Worm (Caenorhabditis elegans) whole organism, L3 larva: ENCODE data around the gene ztf-27.
A peak's percentile ranks its signal among the peaks of the same experiment; 100 is the strongest.

Experiments
- R02D3.7 ChIP-seq: fragments of 150-350 bp; optimal IDR thresholded peaks from 2 replicates; lab custom pipeline; 2014; ENCODE audit warnings: missing biosample characterization, missing genetic modification characterization
- ZK546.5 ChIP-seq: sonication (generic microtip); optimal IDR thresholded peaks from 2 replicates; lab custom pipeline; 2017; ENCODE audit warnings: missing biosample characterization, missing genetic modification characterization
- ama-1 ChIP-seq: fragments of 150-350 bp; optimal IDR thresholded peaks from 2 replicates; lab custom pipeline; 2018
- ceh-82 ChIP-seq: fragments of 150-350 bp; optimal IDR thresholded peaks from 2 replicates; lab custom pipeline; 2014; ENCODE audit warnings: missing biosample characterization, missing genetic modification characterization
- daf-12 ChIP-seq: fragments of 150-350 bp; optimal IDR thresholded peaks from 2 replicates; lab custom pipeline; 2014; ENCODE audit warnings: missing biosample characterization, missing genetic modification reagents, missing genetic modification characterization
- elt-2 ChIP-seq: sonication (generic microtip); optimal IDR thresholded peaks from 2 replicates; lab custom pipeline; 2016; ENCODE audit warnings: missing genetic modification reagents, mild to moderate bottlenecking, missing genetic modification characterization, missing compliant biosample characterization
- elt-3 ChIP-seq, 3 experiments: fragments of 150-350 bp in 1 of 3; sonication (generic microtip) in 2 of 3; optimal IDR thresholded peaks; 2 replicates in 2 of 3; 4 replicates in 1 of 3; lab custom pipeline; 2014 to 2017; ENCODE audit warnings: missing biosample characterization in 3 of 3, missing genetic modification characterization in 3 of 3
- eor-1 ChIP-seq, 2 experiments: fragments of 150-350 bp; optimal IDR thresholded peaks; 2 replicates each; lab custom pipeline; 2014 to 2018; ENCODE audit warnings: missing biosample characterization in 2 of 2, missing genetic modification characterization in 2 of 2
- fkh-10 ChIP-seq: sonication (generic microtip); optimal IDR thresholded peaks from 2 replicates; lab custom pipeline; 2017; ENCODE audit warnings: missing biosample characterization, missing genetic modification reagents, missing genetic modification characterization
- fkh-2 ChIP-seq: fragments of 150-350 bp; optimal IDR thresholded peaks from 2 replicates; lab custom pipeline; 2014; ENCODE audit warnings: missing biosample characterization, missing genetic modification reagents, missing genetic modification characterization
- jun-1 ChIP-seq: fragments of 150-350 bp; optimal IDR thresholded peaks from 2 replicates; lab custom pipeline; 2014; ENCODE audit warnings: missing biosample characterization, missing genetic modification reagents, missing genetic modification characterization
- lin-15B ChIP-seq: fragments of 150-350 bp; optimal IDR thresholded peaks from 2 replicates; lab custom pipeline; 2014; ENCODE audit warnings: missing biosample characterization, missing genetic modification characterization
- lin-39 ChIP-seq: fragments of 150-350 bp; optimal IDR thresholded peaks from 2 replicates; lab custom pipeline; 2018; ENCODE audit warnings: missing biosample characterization, missing genetic modification reagents, missing genetic modification characterization
- lsy-12 ChIP-seq: sonication (generic microtip); optimal IDR thresholded peaks from 2 replicates; lab custom pipeline; 2016; ENCODE audit warnings: mild to moderate bottlenecking, missing genetic modification characterization, missing compliant biosample characterization
- mdl-1 ChIP-seq: fragments of 150-350 bp; optimal IDR thresholded peaks from 2 replicates; lab custom pipeline; 2014; ENCODE audit warnings: missing biosample characterization, missing genetic modification characterization
- mml-1 ChIP-seq: fragments of 150-350 bp; sonication (generic microtip); optimal IDR thresholded peaks from 3 replicates; lab custom pipeline; 2014; ENCODE audit warnings: missing biosample characterization, missing genetic modification characterization
- nfya-1 ChIP-seq: sonication (generic microtip); optimal IDR thresholded peaks from 2 replicates; lab custom pipeline; 2017; ENCODE audit warnings: missing genetic modification characterization, mild to moderate bottlenecking, missing compliant biosample characterization, antibody characterized with exemption, moderate library complexity; ENCODE audit not compliant: insufficient read depth
- nhr-11 ChIP-seq: fragments of 150-350 bp; optimal IDR thresholded peaks from 2 replicates; lab custom pipeline; 2014; ENCODE audit warnings: missing biosample characterization, missing genetic modification characterization
- nhr-12 ChIP-seq: fragments of 150-350 bp; optimal IDR thresholded peaks from 2 replicates; lab custom pipeline; 2014; ENCODE audit warnings: missing biosample characterization, missing genetic modification characterization
- nhr-237 ChIP-seq: fragments of 150-350 bp; optimal IDR thresholded peaks from 2 replicates; lab custom pipeline; 2014; ENCODE audit warnings: missing biosample characterization, missing genetic modification characterization
- nhr-25 ChIP-seq: sonication (generic microtip); optimal IDR thresholded peaks from 2 replicates; lab custom pipeline; 2017; ENCODE audit warnings: missing biosample characterization, missing genetic modification characterization
- nhr-43 ChIP-seq: sonication (generic microtip); optimal IDR thresholded peaks from 2 replicates; lab custom pipeline; 2016; ENCODE audit warnings: mild to moderate bottlenecking, missing genetic modification characterization, missing compliant biosample characterization; ENCODE audit not compliant: poor library complexity, severe bottlenecking
- nhr-67 ChIP-seq: fragments of 150-350 bp; optimal IDR thresholded peaks from 2 replicates; lab custom pipeline; 2014; ENCODE audit warnings: missing biosample characterization, missing genetic modification characterization
- nhr-77 ChIP-seq: fragments of 150-350 bp; optimal IDR thresholded peaks from 2 replicates; lab custom pipeline; 2014; ENCODE audit warnings: missing biosample characterization, missing genetic modification characterization
- pha-4 ChIP-seq: fragments of 150-350 bp; optimal IDR thresholded peaks from 2 replicates; lab custom pipeline; 2014; ENCODE audit warnings: missing biosample characterization, missing genetic modification reagents, missing genetic modification characterization
- pqm-1 ChIP-seq: fragments of 150-350 bp; optimal IDR thresholded peaks from 2 replicates; lab custom pipeline; 2017; ENCODE audit warnings: missing biosample characterization, missing genetic modification characterization, inconsistent platforms
- sea-2 ChIP-seq: fragments of 150-350 bp; sonication (generic microtip); optimal IDR thresholded peaks from 4 replicates; lab custom pipeline; 2014; ENCODE audit warnings: missing biosample characterization, missing genetic modification reagents, missing genetic modification characterization
- snpc-4 ChIP-seq: fragments of 150-350 bp; optimal IDR thresholded peaks from 2 replicates; lab custom pipeline; 2014; ENCODE audit warnings: missing biosample characterization, missing genetic modification characterization
- unc-39 ChIP-seq: sonication (generic microtip); optimal IDR thresholded peaks from 4 replicates; lab custom pipeline; 2017; ENCODE audit warnings: missing biosample characterization, missing genetic modification characterization
- unc-62 ChIP-seq: fragments of 150-350 bp; sonication (generic microtip); optimal IDR thresholded peaks from 4 replicates; lab custom pipeline; 2014; ENCODE audit warnings: missing biosample characterization, missing genetic modification reagents, missing genetic modification characterization
- zag-1 ChIP-seq: fragments of 150-350 bp; optimal IDR thresholded peaks from 2 replicates; lab custom pipeline; 2014; ENCODE audit warnings: missing biosample characterization, missing genetic modification characterization
- ztf-11 ChIP-seq: fragments of 150-350 bp; optimal IDR thresholded peaks from 2 replicates; lab custom pipeline; 2014; ENCODE audit warnings: missing biosample characterization, missing genetic modification characterization

Gene ztf-27

ce11 chrII:10396578-10396977 lies 11.4 kb downstream of the ztf-27 start, which contains the start of gene T09F3.5:
Gene T09F3.5 (plus strand): TSS chrII:10396878.
- TF ChIP-seq nhr-25 (tag; lab: Kevin White, UChicago), result no peak
- TF ChIP-seq ZK546.5 (tag; lab: Kevin White, UChicago), result no peak
- TF ChIP-seq R02D3.7, result no peak
- no peak for TF ChIP-seq mml-1
- no peak for TF ChIP-seq nhr-43 (tag; lab: Kevin White, UChicago)

DNA sequence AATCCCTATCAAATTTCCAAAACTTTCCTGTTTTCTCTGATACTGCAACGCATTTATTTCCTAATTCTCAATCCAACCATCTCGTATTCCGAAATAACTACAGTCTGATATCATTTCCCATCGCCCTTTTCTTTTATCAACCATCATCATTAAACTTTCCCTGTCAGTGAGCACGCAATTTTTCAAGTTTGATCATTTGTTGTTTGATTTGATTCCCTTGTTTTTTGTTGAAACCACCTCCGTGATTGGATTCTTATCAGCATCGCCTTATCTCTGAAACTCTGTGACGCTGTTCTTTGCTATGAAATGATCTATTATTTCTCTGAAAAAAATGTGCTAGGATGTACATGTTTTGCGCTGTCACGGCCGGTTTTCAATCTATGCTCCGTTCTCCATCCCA lies 17.9 kb downstream of the ztf-27 start:
- TF ChIP-seq lin-39 (tag; lab: Kevin White, UChicago), result no peak
- no peak for TF ChIP-seq nhr-77 (tag; lab: Kevin White, UChicago)
- peak; percentile 50 for TF ChIP-seq pqm-1
- no peak for TF ChIP-seq eor-1 (tag; optimal IDR thresholded peaks at IDR 0.05; lab: Kevin White, UChicago)
- TF ChIP-seq elt-2 (tag; lab: Kevin White, UChicago), result peak; percentile 89
- no peak for TF ChIP-seq nhr-237 (tag; lab: Kevin White, UChicago)
- TF ChIP-seq, all 47 proteins: peak for 2

ce11 chrII:10410989-10411388 lies 25.9 kb downstream of the ztf-27 start, which contains the start of gene E04D5.5:
Gene E04D5.5 (plus strand): TSS chrII:10411289.
- TF ChIP-seq lsy-12 (tag; lab: Kevin White, UChicago) (no peak), elt-2 (tag; lab: Kevin White, UChicago) (no peak)
- TF ChIP-seq, all 47 proteins: peak for 0

- TF ChIP-seq elt-3 (tag; optimal IDR thresholded peaks at IDR 0.05; lab: Kevin White, UChicago) (no peak), pha-4 (tag; lab: Kevin White, UChicago) (peak; percentile 44), jun-1 (no peak), nfya-1 (tag; lab: Kevin White, UChicago) (peak; percentile 51), elt-2 (tag; lab: Kevin White, UChicago) (no peak), lin-15B (tag; lab: Kevin White, UChicago) (peak; percentile 27)
- TF ChIP-seq, all 47 proteins: peak for 3
These were observed 31.3 kb downstream of the ztf-27 start, which contains the start of gene eif-2A for ce11 chrII:10416332-10416863. Gene eif-2A (plus strand): TSS chrII:10416800.

ce11 chrII:10421941-10422340 lies 36.8 kb downstream of the ztf-27 start, which contains the start of gene frpr-21:
Gene frpr-21 (minus strand): TSS chrII:10422041.
- TF ChIP-seq nhr-12 (tag; lab: Kevin White, UChicago) (no peak), lsy-12 (tag; lab: Kevin White, UChicago) (no peak), ama-1 (lab: Kevin White, UChicago) (no peak), elt-3 (tag; optimal IDR thresholded peaks at IDR 0.05; lab: Kevin White, UChicago) (no peak), unc-62 (no peak), ztf-11 (tag; lab: Kevin White, UChicago) (no peak), elt-2 (tag; lab: Kevin White, UChicago) (no peak), pqm-1 (no peak), ceh-82 (tag; lab: Kevin White, UChicago) (no peak), sea-2 (no peak), mdl-1 (tag; lab: Kevin White, UChicago) (no peak)

- no peak for TF ChIP-seq snpc-4 (tag; lab: Kevin White, UChicago)
- TF ChIP-seq mdl-1 (tag; lab: Kevin White, UChicago), result no peak
- TF ChIP-seq mml-1, result no peak
- no peak for TF ChIP-seq ztf-11 (tag; lab: Kevin White, UChicago)
- no peak for TF ChIP-seq nhr-237 (tag; lab: Kevin White, UChicago)
- TF ChIP-seq nhr-11 (tag; lab: Kevin White, UChicago), result no peak
- no peak for TF ChIP-seq R02D3.7
- TF ChIP-seq eor-1 (tag; optimal IDR thresholded peaks at IDR 0.05; lab: Kevin White, UChicago), result no peak
- no peak for TF ChIP-seq fkh-10 (GFP tag; lab: Kevin White, UChicago)
- no peak for TF ChIP-seq ZK546.5 (tag; lab: Kevin White, UChicago)
- TF ChIP-seq daf-12 (tag; lab: Kevin White, UChicago), result no peak
- no peak for TF ChIP-seq unc-39
- no peak for TF ChIP-seq elt-2 (tag; lab: Kevin White, UChicago)
- no peak for TF ChIP-seq ama-1 (lab: Kevin White, UChicago)
- TF ChIP-seq zag-1, result no peak
- TF ChIP-seq jun-1, result no peak
- TF ChIP-seq nhr-67 (tag; lab: Kevin White, UChicago), result no peak
- no peak for TF ChIP-seq lin-39 (tag; lab: Kevin White, UChicago)
- no peak for TF ChIP-seq fkh-2 (tag; lab: Kevin White, UChicago)
These were observed 50.7 kb downstream of the ztf-27 start, which contains the start of gene cut-4 for ce11 chrII:10435836-10436235. Gene cut-4 (plus strand): TSS chrII:10436136.
